Fruit fly (Drosophila melanogaster) whole organism: ENCODE data around the gene CG6739.

Experiments used
- CG8478 ChIP-seq: fragments of >200 bp; optimal IDR thresholded peaks from 2 replicates; lab custom pipeline; 2018; ENCODE audit warnings: inconsistent platforms
- Dll ChIP-seq: fragments of >200 bp; optimal IDR thresholded peaks from 2 replicates; lab custom pipeline; 2017
- pan ChIP-seq: fragments of >200 bp; optimal IDR thresholded peaks from 2 replicates; lab custom pipeline; 2017
- psq ChIP-seq: fragments of >200 bp; optimal IDR thresholded peaks from 2 replicates; lab custom pipeline; 2017
- usp ChIP-seq: fragments of >200 bp; optimal IDR thresholded peaks from 2 replicates; lab custom pipeline; 2017; ENCODE audit warnings: missing biosample characterization, missing genetic modification characterization, mixed read lengths

dm6 chr2L:7587106-7587505 lies 21.1 kb upstream of the CG6739 start:
- no peak for TF ChIP-seq psq (lab: Kevin White, UChicago)
- TF ChIP-seq CG8478, result no peak
- TF ChIP-seq usp (GFP tag; lab: Kevin White, UChicago), result no peak
- TF ChIP-seq Dll, result no peak
- no peak for TF ChIP-seq pan
